Worm (Caenorhabditis elegans) whole organism, mixed stage, embryonic: Measurements from ENCODE around the gene eral-1.

Source experiments
- M03D4.4 ChIP-seq: sonication (generic microtip); optimal IDR thresholded peaks from 2 replicates; lab custom pipeline; 2017; ENCODE audit warnings: mild to moderate bottlenecking, missing genetic modification characterization, missing compliant biosample characterization
- bed-3 ChIP-seq: fragments of 200-800 bp; sonication (Bioruptor generic); optimal IDR thresholded peaks from 3 replicates; lab custom pipeline; 2018; ENCODE audit warnings: mild to moderate bottlenecking, missing genetic modification characterization, moderate library complexity, missing compliant biosample characterization
- blmp-1 ChIP-seq: fragments of 150-350 bp; optimal IDR thresholded peaks from 2 replicates; lab custom pipeline; 2014; ENCODE audit warnings: missing biosample characterization, missing genetic modification characterization
- ceh-39 ChIP-seq: fragments of 150-350 bp; optimal IDR thresholded peaks from 2 replicates; lab custom pipeline; 2014; ENCODE audit warnings: missing biosample characterization, missing genetic modification characterization
- ceh-43 ChIP-seq: fragments of 200-800 bp; sonication (Bioruptor generic); optimal IDR thresholded peaks from 2 replicates; lab custom pipeline; 2018; ENCODE audit warnings: mild to moderate bottlenecking, missing genetic modification characterization, moderate library complexity, missing compliant biosample characterization
- ceh-83 ChIP-seq: fragments of 200-800 bp; sonication (Bioruptor generic); optimal IDR thresholded peaks from 2 replicates; lab custom pipeline; 2018; ENCODE audit warnings: mild to moderate bottlenecking, missing genetic modification characterization, missing compliant biosample characterization
- ces-1 ChIP-seq: fragments of 150-350 bp; optimal IDR thresholded peaks from 2 replicates; lab custom pipeline; 2014; ENCODE audit warnings: missing biosample characterization, missing genetic modification reagents, missing genetic modification characterization
- cnd-1 ChIP-seq: fragments of 200-800 bp; sonication (Bioruptor generic); optimal IDR thresholded peaks from 2 replicates; lab custom pipeline; 2018; ENCODE audit warnings: mild to moderate bottlenecking, missing genetic modification characterization, missing compliant biosample characterization
- drap-1 ChIP-seq: fragments of 200-800 bp; sonication (Bioruptor generic); optimal IDR thresholded peaks from 3 replicates; lab custom pipeline; 2018; ENCODE audit warnings: mild to moderate bottlenecking, missing genetic modification characterization, missing compliant biosample characterization
- elt-1 ChIP-seq: sonication (generic microtip); optimal IDR thresholded peaks from 2 replicates; lab custom pipeline; 2017; ENCODE audit warnings: missing genetic modification characterization, mild to moderate bottlenecking, missing compliant biosample characterization, antibody characterized with exemption, moderate library complexity, borderline replicate concordance; ENCODE audit not compliant: insufficient read depth
- elt-3 ChIP-seq: fragments of 150-350 bp; optimal IDR thresholded peaks from 2 replicates; lab custom pipeline; 2014; ENCODE audit warnings: missing biosample characterization, missing genetic modification characterization
- flh-1 ChIP-seq: fragments of 200-800 bp; sonication (Bioruptor generic); optimal IDR thresholded peaks from 2 replicates; lab custom pipeline; 2018; ENCODE audit warnings: mild to moderate bottlenecking, missing genetic modification characterization, moderate library complexity, missing compliant biosample characterization
- ham-2 ChIP-seq: fragments of 200-800 bp; sonication (Bioruptor generic); optimal IDR thresholded peaks from 2 replicates; lab custom pipeline; 2018; ENCODE audit warnings: mild to moderate bottlenecking, missing genetic modification characterization, missing compliant biosample characterization
- hlh-1 ChIP-seq: fragments of 150-350 bp; optimal IDR thresholded peaks from 2 replicates; lab custom pipeline; 2014; ENCODE audit warnings: missing biosample characterization, missing genetic modification reagents, missing genetic modification characterization
- lin-32 ChIP-seq: fragments of 200-800 bp; sonication (Bioruptor generic); optimal IDR thresholded peaks from 2 replicates; lab custom pipeline; 2018; ENCODE audit warnings: mild to moderate bottlenecking, missing genetic modification characterization, missing compliant biosample characterization
- lsy-2 ChIP-seq: fragments of 150-350 bp; optimal IDR thresholded peaks from 2 replicates; lab custom pipeline; 2014; ENCODE audit warnings: missing biosample characterization, missing genetic modification characterization
- mab-5 ChIP-seq: fragments of 150-350 bp; optimal IDR thresholded peaks from 2 replicates; lab custom pipeline; 2014; ENCODE audit warnings: missing biosample characterization, missing genetic modification characterization
- mep-1 ChIP-seq: fragments of 150-350 bp; optimal IDR thresholded peaks from 2 replicates; lab custom pipeline; 2017; ENCODE audit warnings: missing biosample characterization, missing genetic modification reagents, missing genetic modification characterization, inconsistent platforms
- mls-2 ChIP-seq: sonication (generic microtip); optimal IDR thresholded peaks from 2 replicates; lab custom pipeline; 2016; ENCODE audit warnings: mild to moderate bottlenecking, missing genetic modification characterization, moderate library complexity, missing compliant biosample characterization
- nhr-12 ChIP-seq: fragments of 150-350 bp; optimal IDR thresholded peaks from 2 replicates; lab custom pipeline; 2014; ENCODE audit warnings: missing biosample characterization, missing genetic modification characterization
- nhr-2 ChIP-seq: fragments of 150-350 bp; optimal IDR thresholded peaks from 2 replicates; lab custom pipeline; 2014; ENCODE audit warnings: missing biosample characterization, missing genetic modification characterization
- nhr-237 ChIP-seq: fragments of 150-350 bp; optimal IDR thresholded peaks from 2 replicates; lab custom pipeline; 2014; ENCODE audit warnings: missing biosample characterization, missing genetic modification characterization
- nhr-28 ChIP-seq: fragments of 150-350 bp; optimal IDR thresholded peaks from 2 replicates; lab custom pipeline; 2014; ENCODE audit warnings: missing biosample characterization, missing genetic modification characterization
- nhr-76 ChIP-seq: sonication (generic microtip); optimal IDR thresholded peaks from 2 replicates; lab custom pipeline; 2017; ENCODE audit warnings: missing biosample characterization, missing genetic modification characterization
- pha-4 ChIP-seq: fragments of 150-350 bp; optimal IDR thresholded peaks from 2 replicates; lab custom pipeline; 2018; ENCODE audit warnings: missing biosample characterization, missing genetic modification reagents, missing genetic modification characterization
- sem-2 ChIP-seq: fragments of 200-800 bp; sonication (Bioruptor generic); optimal IDR thresholded peaks from 2 replicates; lab custom pipeline; 2018; ENCODE audit warnings: mild to moderate bottlenecking, missing genetic modification characterization, missing compliant biosample characterization
- snpc-4 ChIP-seq: fragments of 150-350 bp; optimal IDR thresholded peaks from 2 replicates; lab custom pipeline; 2014; ENCODE audit warnings: missing biosample characterization, missing genetic modification characterization
- sptf-1 ChIP-seq: sonication (generic microtip); optimal IDR thresholded peaks from 2 replicates; lab custom pipeline; 2017; ENCODE audit warnings: mild to moderate bottlenecking, missing genetic modification characterization, moderate library complexity, missing compliant biosample characterization
- tbx-8 ChIP-seq: fragments of 200-800 bp; sonication (Bioruptor generic); optimal IDR thresholded peaks from 2 replicates; lab custom pipeline; 2018; ENCODE audit warnings: mild to moderate bottlenecking, missing genetic modification characterization, moderate library complexity, missing compliant biosample characterization
- unc-120 ChIP-seq: sonication (generic microtip); optimal IDR thresholded peaks from 2 replicates; lab custom pipeline; 2017; ENCODE audit warnings: missing genetic modification characterization, missing compliant biosample characterization; ENCODE audit not compliant: poor library complexity, severe bottlenecking
- unc-39 ChIP-seq: fragments of 150-350 bp; optimal IDR thresholded peaks from 2 replicates; lab custom pipeline; 2014; ENCODE audit warnings: missing biosample characterization, missing genetic modification characterization
- unc-62 ChIP-seq: fragments of 150-350 bp; optimal IDR thresholded peaks from 2 replicates; lab custom pipeline; 2014; ENCODE audit warnings: missing biosample characterization, missing genetic modification reagents, missing genetic modification characterization
- zip-8 ChIP-seq: fragments of 150-350 bp; optimal IDR thresholded peaks from 2 replicates; lab custom pipeline; 2014; ENCODE audit warnings: missing biosample characterization, missing genetic modification characterization
- ztf-11 ChIP-seq: fragments of 150-350 bp; optimal IDR thresholded peaks from 2 replicates; lab custom pipeline; 2014; ENCODE audit warnings: missing biosample characterization, missing genetic modification characterization

eral-1 gene

DNA sequence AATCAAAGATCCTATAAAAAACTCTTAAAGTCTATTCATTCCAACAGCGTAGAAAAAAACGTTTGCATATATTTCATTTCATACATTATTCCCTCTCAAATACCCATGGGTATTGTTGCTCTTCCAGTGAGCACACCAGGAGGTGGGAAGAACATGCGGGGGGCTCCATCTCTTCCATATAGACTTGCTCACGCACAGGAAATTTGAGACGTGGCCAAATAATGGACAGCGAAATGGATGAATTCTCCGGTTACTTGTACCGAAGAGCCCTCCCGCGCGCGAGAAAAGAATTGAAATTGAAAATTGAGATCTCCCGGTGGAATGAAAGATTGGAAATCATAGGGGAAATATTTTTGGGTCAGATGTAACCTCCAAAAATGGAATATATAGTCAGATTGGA is 11.9 kb downstream of the eral-1 start:
- TF ChIP-seq sptf-1 (tag; lab: Kevin White, UChicago) (no peak), hlh-1 (no peak), ceh-43 (GFP tag; lab: Kevin White, UChicago) (no peak), pha-4 (tag; lab: Kevin White, UChicago) (no peak), ceh-83 (GFP tag; lab: Kevin White, UChicago) (no peak), mep-1 (no peak), nhr-76 (tag; lab: Kevin White, UChicago) (no peak), mab-5 (tag; lab: Kevin White, UChicago) (no peak), elt-3 (tag; lab: Kevin White, UChicago) (no peak), mls-2 (tag; lab: Kevin White, UChicago) (no peak), blmp-1 (tag; lab: Kevin White, UChicago) (no peak), nhr-2 (tag; lab: Kevin White, UChicago) (no peak), bed-3 (GFP tag; lab: Kevin White, UChicago) (no peak), nhr-12 (tag; lab: Kevin White, UChicago) (no peak)

DNA sequence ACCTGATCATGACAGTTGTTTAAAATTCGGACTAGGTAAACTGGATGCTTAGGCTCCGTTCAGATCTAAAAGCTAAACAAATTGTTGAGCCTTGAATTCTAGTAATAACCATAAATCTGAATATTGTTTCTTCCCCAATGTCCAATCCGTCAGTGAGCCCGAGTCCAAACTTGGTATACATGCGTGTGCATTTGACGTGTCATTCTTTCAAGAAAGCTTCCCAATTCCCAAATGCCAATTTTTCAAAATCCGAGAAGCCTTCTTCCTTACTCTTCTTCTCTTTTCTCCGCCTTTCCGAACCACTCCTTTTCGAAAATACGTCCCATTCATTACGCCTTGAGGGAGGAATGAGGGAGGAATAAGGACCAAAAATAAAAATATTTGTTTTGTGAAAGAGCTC is 12.9 kb downstream of the eral-1 start:
- TF ChIP-seq sem-2 (GFP tag; lab: Kevin White, UChicago) (no peak), cnd-1 (no peak), M03D4.4 (tag; lab: Kevin White, UChicago) (no peak)

DNA sequence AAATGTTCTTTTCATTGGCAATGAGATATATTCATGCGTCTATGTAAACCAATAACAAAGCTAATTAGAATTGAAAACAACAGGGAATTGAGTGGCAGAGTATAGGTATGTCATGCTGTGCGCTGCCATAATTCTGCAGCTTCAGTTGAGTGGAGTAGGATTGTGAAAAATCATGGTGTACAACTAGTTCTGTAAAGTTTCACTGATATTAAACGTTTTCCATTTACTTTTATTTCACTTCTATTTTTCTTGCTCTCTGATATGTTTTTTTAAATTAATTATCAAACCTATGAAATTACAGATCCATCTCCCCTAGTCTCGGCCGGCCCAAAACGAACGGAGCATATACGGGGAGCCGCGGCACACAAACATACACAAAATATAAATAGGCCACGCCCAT is 13.9 kb downstream of the eral-1 start, which contains the start of gene exc-7:
Gene exc-7 (plus strand): TSS at position 301 of the 400 bp plus-strand sequence.
- TF ChIP-seq hlh-1 = no peak
- TF ChIP-seq cnd-1 = no peak
- no peak for TF ChIP-seq blmp-1 (tag; lab: Kevin White, UChicago)
- no peak for TF ChIP-seq ces-1
- no peak for TF ChIP-seq snpc-4 (tag; lab: Kevin White, UChicago)
- no peak for TF ChIP-seq M03D4.4 (tag; lab: Kevin White, UChicago)
- TF ChIP-seq flh-1 (GFP tag; lab: Kevin White, UChicago) = no peak
- no peak for TF ChIP-seq nhr-12 (tag; lab: Kevin White, UChicago)
- no peak for TF ChIP-seq sptf-1 (tag; lab: Kevin White, UChicago)
- no peak for TF ChIP-seq ceh-39 (tag; lab: Kevin White, UChicago)
- TF ChIP-seq nhr-76 (tag; lab: Kevin White, UChicago) = no peak
- no peak for TF ChIP-seq zip-8 (tag; lab: Kevin White, UChicago)
- no peak for TF ChIP-seq bed-3 (GFP tag; lab: Kevin White, UChicago)
- no peak for TF ChIP-seq ceh-83 (GFP tag; lab: Kevin White, UChicago)
- TF ChIP-seq unc-39 (tag; lab: Kevin White, UChicago) = no peak
- no peak for TF ChIP-seq ham-2
- TF ChIP-seq tbx-8 (GFP tag; lab: Kevin White, UChicago) = no peak
- TF ChIP-seq sem-2 (GFP tag; lab: Kevin White, UChicago) = no peak
- no peak for TF ChIP-seq ceh-43 (GFP tag; lab: Kevin White, UChicago)

DNA sequence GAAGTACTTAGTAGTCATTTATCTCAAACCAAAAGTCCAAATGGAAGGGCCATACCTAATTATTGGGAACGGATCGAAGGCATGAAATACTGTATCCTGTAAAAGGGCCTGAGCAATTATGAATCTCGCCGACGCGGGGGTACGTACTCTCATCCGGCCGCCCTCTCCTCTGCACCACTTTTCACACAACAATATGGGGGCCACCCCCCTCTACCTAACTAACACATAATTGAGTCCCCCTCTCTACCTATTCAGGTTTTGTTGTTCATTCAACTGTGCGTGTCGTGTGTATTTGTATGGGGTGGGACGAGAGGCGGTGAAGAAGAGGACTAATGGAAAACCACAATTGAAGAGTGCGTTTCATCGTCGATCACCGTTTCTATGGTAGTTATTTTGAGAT is 15.2 kb downstream of the eral-1 start:
- TF ChIP-seq ham-2 = peak; percentile 12
- peak; percentile 69 for TF ChIP-seq sptf-1 (tag; lab: Kevin White, UChicago)
- peak; percentile 13 for TF ChIP-seq drap-1 (GFP tag; lab: Kevin White, UChicago)
- TF ChIP-seq ceh-43 (GFP tag; lab: Kevin White, UChicago) = peak; percentile 77
- no peak for TF ChIP-seq nhr-28 (tag; lab: Kevin White, UChicago)
- no peak for TF ChIP-seq hlh-1
- TF ChIP-seq mls-2 (tag; lab: Kevin White, UChicago) = peak; percentile 59

DNA sequence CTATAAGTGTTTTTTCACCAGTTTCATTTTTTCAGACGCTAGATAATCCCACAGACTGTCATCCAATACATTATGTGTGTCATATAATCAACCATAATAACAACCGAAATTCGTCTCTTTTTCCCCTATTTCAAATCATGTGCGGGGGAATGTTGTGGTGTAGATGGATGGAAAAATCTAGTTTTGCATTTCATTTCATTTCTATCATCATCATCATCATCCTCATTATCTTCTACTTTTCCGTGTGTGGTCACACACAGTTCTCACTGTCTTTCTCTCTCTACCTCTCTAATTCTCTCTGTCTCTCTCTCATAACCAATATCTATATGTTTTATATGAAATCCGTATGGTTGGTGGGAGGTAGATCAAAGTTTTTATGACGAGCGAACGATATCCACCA is 16.2 kb downstream of the eral-1 start:
- TF ChIP-seq blmp-1 (tag; lab: Kevin White, UChicago) (peak; percentile 22), nhr-237 (tag; lab: Kevin White, UChicago) (no peak)

DNA sequence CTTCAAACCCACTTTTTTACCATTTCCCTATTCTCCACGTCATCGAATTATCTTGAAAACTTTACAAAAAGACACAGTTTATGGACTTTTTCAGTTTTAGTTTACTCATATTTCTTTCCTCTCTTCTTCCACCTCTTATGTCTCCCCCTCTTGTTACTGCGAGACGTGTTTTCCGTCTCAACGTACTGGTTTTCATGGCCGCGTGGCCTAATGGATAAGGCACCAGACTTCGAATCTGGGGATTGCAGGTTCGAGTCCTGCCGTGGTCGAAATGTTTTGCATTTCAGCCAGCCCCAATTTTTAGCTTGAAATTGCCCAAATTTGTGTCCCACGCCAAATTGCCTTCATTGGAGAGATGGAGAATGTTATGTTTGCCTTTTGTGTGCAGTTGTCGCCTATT is 23.5 kb downstream of the eral-1 start:
- TF ChIP-seq ztf-11 (tag; lab: Kevin White, UChicago) (peak; percentile 22), sptf-1 (tag; lab: Kevin White, UChicago) (peak; percentile 95), pha-4 (tag; lab: Kevin White, UChicago) (no peak), nhr-76 (tag; lab: Kevin White, UChicago) (no peak), lin-32 (GFP tag; lab: Kevin White, UChicago) (peak; percentile 86), M03D4.4 (tag; lab: Kevin White, UChicago) (peak; percentile 94), mls-2 (tag; lab: Kevin White, UChicago) (peak; percentile 95), unc-120 (tag; lab: Kevin White, UChicago) (peak; percentile 84), drap-1 (GFP tag; lab: Kevin White, UChicago) (peak; percentile 92), lsy-2 (tag; lab: Kevin White, UChicago) (no peak), blmp-1 (tag; lab: Kevin White, UChicago) (no peak), bed-3 (GFP tag; lab: Kevin White, UChicago) (peak; percentile 85), elt-3 (tag; lab: Kevin White, UChicago) (no peak), nhr-12 (tag; lab: Kevin White, UChicago) (no peak), ham-2 (peak; percentile 75), mab-5 (tag; lab: Kevin White, UChicago) (no peak), elt-1 (no peak), nhr-2 (tag; lab: Kevin White, UChicago) (no peak), zip-8 (tag; lab: Kevin White, UChicago) (no peak), ces-1 (peak; percentile 21), nhr-237 (tag; lab: Kevin White, UChicago) (no peak), tbx-8 (GFP tag; lab: Kevin White, UChicago) (peak; percentile 85), nhr-28 (tag; lab: Kevin White, UChicago) (no peak), unc-62 (GFP tag; lab: Kevin White, UChicago) (peak; percentile 17), unc-39 (tag; lab: Kevin White, UChicago) (peak; percentile 57), ceh-43 (GFP tag; lab: Kevin White, UChicago) (peak; percentile 90), sem-2 (GFP tag; lab: Kevin White, UChicago) (peak; percentile 90), mep-1 (peak; percentile 6), cnd-1 (peak; percentile 93), snpc-4 (tag; lab: Kevin White, UChicago) (no peak)
